Worm (Caenorhabditis elegans) whole organism, L3 larva: ENCODE measurements around the gene mig-22.

Source experiments
- R02D3.7 ChIP-seq: fragments of 150-350 bp; optimal IDR thresholded peaks from 2 replicates; lab custom pipeline; 2014; ENCODE audit warnings: missing biosample characterization, missing genetic modification characterization
- ZK546.5 ChIP-seq: sonication (generic microtip); optimal IDR thresholded peaks from 2 replicates; lab custom pipeline; 2017; ENCODE audit warnings: missing biosample characterization, missing genetic modification characterization
- aly-2 ChIP-seq: fragments of 150-350 bp; optimal IDR thresholded peaks from 2 replicates; lab custom pipeline; 2014; ENCODE audit warnings: missing biosample characterization, missing genetic modification characterization
- ama-1 ChIP-seq: fragments of 150-350 bp; optimal IDR thresholded peaks from 2 replicates; lab custom pipeline; 2018
- ceh-28 ChIP-seq: fragments of 150-350 bp; optimal IDR thresholded peaks from 2 replicates; lab custom pipeline; 2014; ENCODE audit warnings: missing biosample characterization, missing genetic modification reagents, missing genetic modification characterization
- ceh-82 ChIP-seq: fragments of 150-350 bp; optimal IDR thresholded peaks from 2 replicates; lab custom pipeline; 2014; ENCODE audit warnings: missing biosample characterization, missing genetic modification characterization
- ceh-9 ChIP-seq: sonication (generic microtip); optimal IDR thresholded peaks from 2 replicates; lab custom pipeline; 2018; ENCODE audit warnings: missing biosample characterization, missing genetic modification characterization
- daf-12 ChIP-seq: fragments of 150-350 bp; optimal IDR thresholded peaks from 2 replicates; lab custom pipeline; 2014; ENCODE audit warnings: missing biosample characterization, missing genetic modification reagents, missing genetic modification characterization
- egl-5 ChIP-seq: fragments of 150-350 bp; optimal IDR thresholded peaks from 2 replicates; lab custom pipeline; 2017; ENCODE audit warnings: missing biosample characterization, missing genetic modification reagents, missing genetic modification characterization, inconsistent platforms
- elt-1 ChIP-seq: fragments of 150-350 bp; optimal IDR thresholded peaks from 2 replicates; lab custom pipeline; 2014; ENCODE audit warnings: missing biosample characterization, missing genetic modification characterization
- elt-3 ChIP-seq, 3 experiments: fragments of 150-350 bp in 1 of 3; sonication (generic microtip) in 2 of 3; optimal IDR thresholded peaks; 2 replicates in 2 of 3; 4 replicates in 1 of 3; lab custom pipeline; 2014 to 2017; ENCODE audit warnings: missing biosample characterization in 3 of 3, missing genetic modification characterization in 3 of 3
- eor-1 ChIP-seq, 2 experiments: fragments of 150-350 bp; optimal IDR thresholded peaks; 2 replicates each; lab custom pipeline; 2014 to 2018; ENCODE audit warnings: missing biosample characterization in 2 of 2, missing genetic modification characterization in 2 of 2
- fkh-10 ChIP-seq: sonication (generic microtip); optimal IDR thresholded peaks from 2 replicates; lab custom pipeline; 2017; ENCODE audit warnings: missing biosample characterization, missing genetic modification reagents, missing genetic modification characterization
- fkh-2 ChIP-seq: fragments of 150-350 bp; optimal IDR thresholded peaks from 2 replicates; lab custom pipeline; 2014; ENCODE audit warnings: missing biosample characterization, missing genetic modification reagents, missing genetic modification characterization
- fos-1 ChIP-seq: fragments of 150-350 bp; optimal IDR thresholded peaks from 2 replicates; lab custom pipeline; 2014; ENCODE audit warnings: missing biosample characterization, missing genetic modification characterization
- hmg-11 ChIP-seq: sonication (generic microtip); optimal IDR thresholded peaks from 2 replicates; lab custom pipeline; 2016; ENCODE audit warnings: missing genetic modification characterization, missing compliant biosample characterization
- jun-1 ChIP-seq: fragments of 150-350 bp; optimal IDR thresholded peaks from 2 replicates; lab custom pipeline; 2014; ENCODE audit warnings: missing biosample characterization, missing genetic modification reagents, missing genetic modification characterization
- lin-15B ChIP-seq: fragments of 150-350 bp; optimal IDR thresholded peaks from 2 replicates; lab custom pipeline; 2014; ENCODE audit warnings: missing biosample characterization, missing genetic modification characterization
- lin-39 ChIP-seq: fragments of 150-350 bp; optimal IDR thresholded peaks from 2 replicates; lab custom pipeline; 2018; ENCODE audit warnings: missing biosample characterization, missing genetic modification reagents, missing genetic modification characterization
- mdl-1 ChIP-seq: fragments of 150-350 bp; optimal IDR thresholded peaks from 2 replicates; lab custom pipeline; 2014; ENCODE audit warnings: missing biosample characterization, missing genetic modification characterization
- mml-1 ChIP-seq: fragments of 150-350 bp; sonication (generic microtip); optimal IDR thresholded peaks from 3 replicates; lab custom pipeline; 2014; ENCODE audit warnings: missing biosample characterization, missing genetic modification characterization
- nfya-1 ChIP-seq: sonication (generic microtip); optimal IDR thresholded peaks from 2 replicates; lab custom pipeline; 2017; ENCODE audit warnings: missing genetic modification characterization, mild to moderate bottlenecking, missing compliant biosample characterization, antibody characterized with exemption, moderate library complexity; ENCODE audit not compliant: insufficient read depth
- nhr-11 ChIP-seq: fragments of 150-350 bp; optimal IDR thresholded peaks from 2 replicates; lab custom pipeline; 2014; ENCODE audit warnings: missing biosample characterization, missing genetic modification characterization
- nhr-12 ChIP-seq: fragments of 150-350 bp; optimal IDR thresholded peaks from 2 replicates; lab custom pipeline; 2014; ENCODE audit warnings: missing biosample characterization, missing genetic modification characterization
- nhr-23 ChIP-seq: fragments of 150-350 bp; optimal IDR thresholded peaks from 2 replicates; lab custom pipeline; 2014; ENCODE audit warnings: missing biosample characterization, missing genetic modification reagents, missing genetic modification characterization
- nhr-237 ChIP-seq: fragments of 150-350 bp; optimal IDR thresholded peaks from 2 replicates; lab custom pipeline; 2014; ENCODE audit warnings: missing biosample characterization, missing genetic modification characterization
- nhr-25 ChIP-seq: sonication (generic microtip); optimal IDR thresholded peaks from 2 replicates; lab custom pipeline; 2017; ENCODE audit warnings: missing biosample characterization, missing genetic modification characterization
- nhr-28 ChIP-seq: fragments of 150-350 bp; optimal IDR thresholded peaks from 2 replicates; lab custom pipeline; 2014; ENCODE audit warnings: missing biosample characterization, missing genetic modification characterization
- nhr-43 ChIP-seq: sonication (generic microtip); optimal IDR thresholded peaks from 2 replicates; lab custom pipeline; 2016; ENCODE audit warnings: mild to moderate bottlenecking, missing genetic modification characterization, missing compliant biosample characterization; ENCODE audit not compliant: poor library complexity, severe bottlenecking
- nhr-67 ChIP-seq: fragments of 150-350 bp; optimal IDR thresholded peaks from 2 replicates; lab custom pipeline; 2014; ENCODE audit warnings: missing biosample characterization, missing genetic modification characterization
- nhr-76 ChIP-seq: fragments of 150-350 bp; sonication (generic microtip); optimal IDR thresholded peaks from 5 replicates; lab custom pipeline; 2014; ENCODE audit warnings: missing biosample characterization, missing genetic modification characterization
- pha-4 ChIP-seq: fragments of 150-350 bp; optimal IDR thresholded peaks from 2 replicates; lab custom pipeline; 2014; ENCODE audit warnings: missing biosample characterization, missing genetic modification reagents, missing genetic modification characterization
- pqm-1 ChIP-seq: fragments of 150-350 bp; optimal IDR thresholded peaks from 2 replicates; lab custom pipeline; 2017; ENCODE audit warnings: missing biosample characterization, missing genetic modification characterization, inconsistent platforms
- sea-2 ChIP-seq: fragments of 150-350 bp; sonication (generic microtip); optimal IDR thresholded peaks from 4 replicates; lab custom pipeline; 2014; ENCODE audit warnings: missing biosample characterization, missing genetic modification reagents, missing genetic modification characterization
- snpc-4 ChIP-seq: fragments of 150-350 bp; optimal IDR thresholded peaks from 2 replicates; lab custom pipeline; 2014; ENCODE audit warnings: missing biosample characterization, missing genetic modification characterization
- tbx-2 ChIP-seq: sonication (generic microtip); optimal IDR thresholded peaks from 2 replicates; lab custom pipeline; 2016; ENCODE audit warnings: mild to moderate bottlenecking, missing genetic modification characterization, missing compliant biosample characterization
- unc-39 ChIP-seq: sonication (generic microtip); optimal IDR thresholded peaks from 4 replicates; lab custom pipeline; 2017; ENCODE audit warnings: missing biosample characterization, missing genetic modification characterization
- unc-62 ChIP-seq: fragments of 150-350 bp; sonication (generic microtip); optimal IDR thresholded peaks from 4 replicates; lab custom pipeline; 2014; ENCODE audit warnings: missing biosample characterization, missing genetic modification reagents, missing genetic modification characterization
- zag-1 ChIP-seq: fragments of 150-350 bp; optimal IDR thresholded peaks from 2 replicates; lab custom pipeline; 2014; ENCODE audit warnings: missing biosample characterization, missing genetic modification characterization
- ztf-4 ChIP-seq: fragments of 150-350 bp; optimal IDR thresholded peaks from 2 replicates; lab custom pipeline; 2014; ENCODE audit warnings: missing biosample characterization, missing genetic modification characterization

mig-22 gene

DNA sequence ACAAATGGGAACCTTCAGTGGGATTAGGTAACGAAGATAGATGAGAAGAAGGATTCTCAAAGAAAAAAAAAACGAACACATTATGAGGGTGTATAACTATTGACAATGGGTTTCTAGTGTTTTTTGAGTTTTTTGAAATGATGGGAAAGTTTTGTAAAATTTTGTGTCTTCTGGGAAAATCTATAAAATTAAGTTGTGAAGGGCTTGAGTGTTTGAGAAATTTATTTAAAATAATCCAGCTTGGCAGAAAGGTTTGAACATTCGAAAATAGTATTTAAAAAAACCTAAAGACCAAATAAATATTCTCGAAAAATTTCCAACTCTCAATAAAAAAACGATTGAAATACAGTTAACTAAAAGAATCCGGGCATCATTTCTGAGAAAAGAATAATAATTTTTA lies 21.9 kb downstream of the mig-22 start:
- TF ChIP-seq nhr-43 (tag; lab: Kevin White, UChicago) (no peak), snpc-4 (tag; lab: Kevin White, UChicago) (no peak), ZK546.5 (no peak), hmg-11 (tag; lab: Kevin White, UChicago) (no peak), aly-2 (tag; lab: Kevin White, UChicago) (no peak), mml-1 (no peak), nhr-12 (tag; lab: Kevin White, UChicago) (no peak)

DNA sequence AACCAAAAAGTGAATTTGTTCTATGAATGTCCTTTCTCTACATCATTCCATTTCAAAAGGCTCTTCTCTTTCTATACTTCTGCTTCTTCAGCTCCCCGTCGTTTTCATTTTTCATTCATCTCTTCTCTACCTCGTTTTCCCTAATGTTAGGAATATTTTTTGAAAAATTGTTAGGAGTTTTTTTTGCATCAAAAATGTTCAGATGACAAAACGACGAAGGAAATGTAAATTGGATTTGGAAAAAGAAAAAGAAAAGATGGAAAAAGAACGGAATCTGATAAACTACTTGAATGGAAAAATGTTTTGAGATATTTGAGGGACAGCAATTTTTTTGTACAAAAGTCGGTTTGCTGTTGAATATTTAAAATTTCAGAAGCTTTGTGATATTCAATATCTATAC lies 22.4 kb downstream of the mig-22 start:
- no peak for TF ChIP-seq pha-4 (tag; lab: Kevin White, UChicago)
- peak; percentile 79 for TF ChIP-seq fkh-10 (GFP tag; lab: Kevin White, UChicago)

DNA sequence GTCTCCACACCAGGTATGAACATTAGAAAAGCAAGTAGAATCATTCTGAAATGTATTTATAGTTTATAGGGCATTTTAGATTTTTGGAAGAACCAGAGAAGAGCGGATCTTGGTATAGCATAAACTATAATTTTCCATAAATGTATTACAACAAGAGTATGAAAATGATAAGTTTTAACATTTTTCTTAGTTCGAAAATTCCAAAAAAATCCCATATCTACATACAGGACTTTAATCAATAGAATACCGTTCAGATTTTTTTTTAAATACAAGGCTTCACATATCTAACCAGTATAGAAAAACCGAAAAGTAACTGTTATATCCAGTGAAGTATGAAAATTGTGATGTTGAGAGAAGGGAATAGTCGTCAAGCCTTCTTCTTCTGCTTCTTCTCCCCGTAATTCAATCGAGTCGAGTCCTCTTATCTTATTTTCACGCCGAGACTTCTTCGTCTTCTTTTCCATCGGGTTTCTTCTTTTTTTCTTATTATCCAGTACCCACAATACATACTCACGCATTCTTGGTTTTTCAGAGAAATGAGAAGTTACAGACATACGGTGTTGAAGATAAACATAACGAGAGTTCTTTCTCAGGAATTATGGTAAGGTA lies 23.2 kb downstream of the mig-22 start, which contains the start of gene ZK370.6:
TSS of gene ZK370.6 (minus strand) at position 51 of the 609 bp plus-strand sequence.
- TF ChIP-seq nhr-67 (tag; lab: Kevin White, UChicago), result no peak
- TF ChIP-seq jun-1, result no peak
- TF ChIP-seq lin-15B (tag; lab: Kevin White, UChicago), result no peak
- no peak for TF ChIP-seq nhr-25 (tag; lab: Kevin White, UChicago)
- no peak for TF ChIP-seq fkh-2 (tag; lab: Kevin White, UChicago)
- TF ChIP-seq lin-39 (tag; lab: Kevin White, UChicago), result no peak
- no peak for TF ChIP-seq eor-1 (tag; optimal IDR thresholded peaks at IDR 0.05; lab: Kevin White, UChicago)
- no peak for TF ChIP-seq nhr-28 (tag; lab: Kevin White, UChicago)
- no peak for TF ChIP-seq pqm-1
- TF ChIP-seq ZK546.5, result no peak

DNA sequence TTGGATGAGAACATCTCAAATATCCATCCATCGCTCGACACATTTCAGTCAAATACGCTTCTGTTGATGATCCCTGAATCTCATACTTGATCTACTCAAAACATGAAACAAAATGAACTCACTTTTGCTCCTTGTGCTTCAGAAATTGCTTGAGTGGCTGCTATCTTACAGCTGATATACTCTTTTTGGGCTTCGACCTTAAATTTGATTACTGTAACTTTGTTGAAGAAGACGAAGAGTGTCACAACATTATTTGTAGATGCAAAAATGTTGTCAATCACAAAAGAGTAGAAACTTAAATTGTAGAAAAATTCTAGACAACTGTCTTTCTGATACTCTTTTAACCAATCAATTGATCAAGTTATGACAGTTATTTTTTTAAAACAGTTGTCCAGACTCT lies 24.6 kb downstream of the mig-22 start:
- TF ChIP-seq unc-62 (GFP tag; lab: Kevin White, UChicago) (no peak), sea-2 (GFP tag; lab: Kevin White, UChicago) (no peak), pha-4 (tag; lab: Kevin White, UChicago) (no peak), nhr-67 (tag; lab: Kevin White, UChicago) (no peak), ceh-82 (no peak)

DNA sequence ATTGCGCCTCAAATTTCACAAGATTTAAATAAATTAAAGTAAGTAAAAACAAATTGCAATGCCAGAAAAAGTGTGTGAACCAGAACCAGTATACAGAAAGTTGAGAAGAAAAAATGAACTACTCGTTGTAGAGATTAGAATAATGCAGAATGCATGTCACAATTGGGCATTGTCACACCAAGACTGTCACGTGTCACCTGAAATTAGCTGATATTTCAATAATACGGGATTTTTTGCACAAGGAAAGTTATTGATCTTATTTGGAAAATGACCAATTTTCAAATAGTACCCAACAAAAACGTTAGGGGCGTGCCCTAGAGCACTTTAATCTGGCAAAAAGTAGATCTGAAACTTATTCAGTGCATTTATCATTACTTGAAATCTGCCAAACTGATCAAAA lies 25.2 kb downstream of the mig-22 start:
- no peak for TF ChIP-seq nhr-28 (tag; lab: Kevin White, UChicago)
- TF ChIP-seq jun-1, result no peak
- TF ChIP-seq elt-3 (tag; optimal IDR thresholded peaks at IDR 0.05; lab: Kevin White, UChicago), result no peak
- TF ChIP-seq fkh-2 (tag; lab: Kevin White, UChicago), result no peak

DNA sequence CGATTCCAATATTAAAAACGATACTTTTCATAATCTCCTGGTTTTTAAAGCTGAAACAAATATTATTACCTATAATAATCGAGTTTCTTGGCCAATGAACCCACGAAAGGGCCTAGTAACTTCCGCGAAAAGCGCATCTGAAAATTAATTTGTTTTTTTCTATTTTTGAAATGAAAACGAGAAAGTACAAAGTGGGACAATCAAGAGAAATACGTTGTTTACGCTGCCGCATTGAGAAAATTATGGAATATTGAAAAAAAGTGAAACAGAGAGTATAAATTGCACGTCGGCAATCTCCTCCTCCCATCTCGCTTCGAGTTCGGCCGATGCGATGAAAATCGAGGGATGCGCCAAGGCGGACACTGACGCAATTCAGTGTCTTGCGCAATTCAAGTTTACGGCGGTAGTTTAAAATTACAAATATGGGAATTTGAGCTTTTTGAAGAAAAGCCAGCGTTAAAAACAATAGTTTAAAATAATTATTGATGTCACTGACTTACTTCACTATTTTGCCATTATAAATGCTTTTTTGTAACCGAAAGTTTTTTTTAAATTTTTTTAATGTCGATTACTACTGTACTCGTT lies 25.8 kb downstream of the mig-22 start, which contains the start of gene pdhk-2:
TSS of gene pdhk-2 (minus strand) at position 137 of the 585 bp plus-strand sequence.
- TF ChIP-seq R02D3.7 (tag; lab: Kevin White, UChicago), result peak; percentile 88
- peak; percentile 88 for TF ChIP-seq tbx-2 (tag; lab: Kevin White, UChicago)
- no peak for TF ChIP-seq fkh-2 (tag; lab: Kevin White, UChicago)
- peak; percentile 72 for TF ChIP-seq elt-1 (tag; lab: Kevin White, UChicago)
- peak; percentile 78 for TF ChIP-seq ceh-82
- TF ChIP-seq sea-2 (GFP tag; lab: Kevin White, UChicago), result no peak
- TF ChIP-seq nhr-23 (tag; lab: Kevin White, UChicago), result peak; percentile 94
- peak; percentile 82 for TF ChIP-seq ceh-28
- TF ChIP-seq lin-39 (tag; lab: Kevin White, UChicago), result peak; percentile 89
- peak; percentile 88 for TF ChIP-seq jun-1
- TF ChIP-seq hmg-11 (tag; lab: Kevin White, UChicago), result peak; percentile 92
- TF ChIP-seq pqm-1, result peak; percentile 71
- TF ChIP-seq nfya-1 (tag; lab: Kevin White, UChicago), result peak; percentile 92
- TF ChIP-seq daf-12 (tag; lab: Kevin White, UChicago), result no peak
- peak; percentile 57 for TF ChIP-seq ama-1 (lab: Kevin White, UChicago)
- peak; percentile 10 for TF ChIP-seq zag-1 (tag; lab: Kevin White, UChicago)
- no peak for TF ChIP-seq nhr-237 (tag; lab: Kevin White, UChicago)
- TF ChIP-seq snpc-4 (tag; lab: Kevin White, UChicago), result peak; percentile 79
- TF ChIP-seq unc-39 (tag; lab: Kevin White, UChicago), result no peak
- no peak for TF ChIP-seq mml-1
- no peak for TF ChIP-seq nhr-12 (tag; lab: Kevin White, UChicago)
- no peak for TF ChIP-seq elt-3 (tag; optimal IDR thresholded peaks at IDR 0.05; lab: Kevin White, UChicago)
- no peak for TF ChIP-seq nhr-76 (tag; lab: Kevin White, UChicago)
- TF ChIP-seq aly-2 (tag; lab: Kevin White, UChicago), result peak; percentile 36
- peak; percentile 75 for TF ChIP-seq egl-5 (tag; lab: Kevin White, UChicago)
- peak; percentile 97 for TF ChIP-seq pha-4 (tag; lab: Kevin White, UChicago)
- peak; percentile 40 for TF ChIP-seq ztf-4 (tag; lab: Kevin White, UChicago)
- peak; percentile 91 for TF ChIP-seq nhr-25 (tag; lab: Kevin White, UChicago)
- peak; percentile 48 for TF ChIP-seq mdl-1 (tag; lab: Kevin White, UChicago)
- peak; percentile 46 for TF ChIP-seq nhr-11 (tag; lab: Kevin White, UChicago)
- no peak for TF ChIP-seq fos-1
- TF ChIP-seq ceh-9, result no peak
